Fruit fly (Drosophila melanogaster): ENCODE measurements around the gene Raf.

Raf gene

DNA sequence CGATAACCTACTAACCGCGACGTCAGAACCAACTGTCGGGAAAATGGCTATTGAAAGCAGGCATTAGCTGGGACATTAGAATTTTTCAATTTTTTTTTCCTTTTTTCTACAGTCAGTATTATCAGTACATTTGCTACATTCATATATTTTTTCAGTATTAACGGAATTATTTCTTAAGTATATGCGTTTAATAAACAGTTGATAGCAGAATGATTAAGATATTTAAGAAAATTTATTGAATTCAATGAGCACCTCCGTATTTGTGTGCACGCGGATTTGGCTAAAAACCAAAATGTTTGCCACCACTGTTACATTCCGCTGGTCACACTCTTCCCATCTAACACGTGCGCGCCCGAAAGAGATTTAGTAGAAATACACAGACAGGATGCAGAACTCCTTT, 32.8 kb upstream of the Raf start, which contains the start of the genes temp and CG3071 (continued):
- TF ChIP-seq nmo (GFP tag; optimal IDR thresholded peaks at IDR 0.05) (peak; percentile 78), ind (GFP tag; optimal IDR thresholded peaks at IDR 0.05) (peak; percentile 63), kay (GFP tag; optimal IDR thresholded peaks at IDR 0.05) (peak; percentile 42), fu2 (GFP tag; optimal IDR thresholded peaks at IDR 0.05) (peak; percentile 66), ash1 (GFP tag; optimal IDR thresholded peaks at IDR 0.05) (no peak), CG1832 (GFP tag; optimal IDR thresholded peaks at IDR 0.05) (no peak), Xbp1 (GFP tag; optimal IDR thresholded peaks at IDR 0.05) (peak; percentile 74), caup (GFP tag; optimal IDR thresholded peaks at IDR 0.05; ENCODE audit: severe bottlenecking) (peak; percentile 25), CG9932 (GFP tag; IDR thresholded peaks at IDR 0.05) (peak; percentile 71), Six4 (GFP tag; optimal IDR thresholded peaks at IDR 0.05) (no peak), CG13894 (tag; optimal IDR thresholded peaks at IDR 0.05) (peak; percentile 63), CkIIα-i1 (GFP tag; IDR thresholded peaks at IDR 0.05) (no peak), CoRest (tag; optimal IDR thresholded peaks at IDR 0.05) (peak; percentile 83), Awh (GFP tag; IDR thresholded peaks at IDR 0.05) (no peak), Doc2 (GFP tag; IDR thresholded peaks at IDR 0.05) (no peak), CG18011 (GFP tag; optimal IDR thresholded peaks at IDR 0.05) (peak; percentile 35), Ptx1 (GFP tag; IDR thresholded peaks at IDR 0.05) (peak; percentile 70), CG12942 (GFP tag; optimal IDR thresholded peaks at IDR 0.05) (peak; percentile 50), Ssrp (tag; optimal IDR thresholded peaks at IDR 0.05) (peak; percentile 56), D19A (tag; optimal IDR thresholded peaks at IDR 0.05) (peak; percentile 19), dysf (GFP tag; IDR thresholded peaks at IDR 0.05) (peak; percentile 73; the same call in 2 of the 3 replicates), CG12299 (tag; optimal IDR thresholded peaks at IDR 0.05) (peak; percentile 11), CG10565 (GFP tag; optimal IDR thresholded peaks at IDR 0.05) (no peak), CG3065 (GFP tag; optimal IDR thresholded peaks at IDR 0.05) (peak; percentile 8), CG7928 (GFP tag; optimal IDR thresholded peaks at IDR 0.05) (no peak), Nf-YC (tag; optimal IDR thresholded peaks at IDR 0.05) (peak; percentile 69), CG8765 (GFP tag; IDR thresholded peaks at IDR 0.05) (no peak), CG14710 (tag; optimal IDR thresholded peaks at IDR 0.05) (peak; percentile 75), pb (GFP tag; optimal IDR thresholded peaks at IDR 0.05) (no peak), Sox102F (GFP tag; optimal IDR thresholded peaks at IDR 0.05) (no peak), CG8388 (GFP tag; optimal IDR thresholded peaks at IDR 0.05) (peak; percentile 43), Mes4 (GFP tag; optimal IDR thresholded peaks at IDR 0.05) (peak; percentile 45), Atf-2 (GFP tag; optimal IDR thresholded peaks at IDR 0.05) (peak; percentile 65), CG5245 (GFP tag; optimal IDR thresholded peaks at IDR 0.05) (no peak), phol (tag; optimal IDR thresholded peaks at IDR 0.05) (peak; percentile 72), CG10147 (GFP tag; optimal IDR thresholded peaks at IDR 0.05) (peak; percentile 71), CG17359 (tag; optimal IDR thresholded peaks at IDR 0.05) (peak; percentile 2), Ada2b (GFP tag; IDR thresholded peaks at IDR 0.05) (no peak), Hr3 (GFP tag; optimal IDR thresholded peaks at IDR 0.05) (peak; percentile 72), CG1233 (GFP tag; optimal IDR thresholded peaks at IDR 0.05) (peak; percentile 50), Chrac-16 (GFP tag; optimal IDR thresholded peaks at IDR 0.05) (peak; percentile 66), CG11456 (GFP tag; IDR thresholded peaks at IDR 0.05) (0 out of 3 replicates have a peak, but pooled peaks have one; percentile 49), Sry-β (GFP tag; optimal IDR thresholded peaks at IDR 0.05) (peak; percentile 99), CG8944 (GFP tag; optimal IDR thresholded peaks at IDR 0.05) (peak; percentile 50), CG17328 (GFP tag; IDR thresholded peaks at IDR 0.05) (no peak), Dip3 (GFP tag; optimal IDR thresholded peaks at IDR 0.05) (peak; percentile 45), CG30020 (tag; optimal IDR thresholded peaks at IDR 0.05) (peak; percentile 66), esg (GFP tag; conservative IDR thresholded peaks at IDR 0.05) (peak; percentile 26; the same call in 1 of the 2 replicates), Antp (GFP tag; optimal IDR thresholded peaks at IDR 0.05) (peak; percentile 58), fd96Cb (tag; optimal IDR thresholded peaks at IDR 0.05) (peak; percentile 33), CG18599 (GFP tag; optimal IDR thresholded peaks at IDR 0.05) (peak; percentile 76)
